Fruit fly (Drosophila melanogaster) whole organism, embryonic: ENCODE data around the gene CG7564.

ENCODE experiments used
- Ada2b ChIP-seq: fragments of 200-800 bp; sonication (Bioruptor generic); IDR thresholded peaks from 2 replicates; pipeline ENCODE4 v1.3.6; 2022; ENCODE audit warnings: missing biosample characterization, missing genetic modification characterization
- Atf3 ChIP-seq: fragments of 200-800 bp; sonication (Bioruptor generic); optimal IDR thresholded peaks from 3 replicates; lab custom pipeline; 2016; ENCODE audit warnings: missing biosample characterization, missing genetic modification characterization
- B-H1 ChIP-seq: fragments of 200-800 bp; sonication (Bioruptor generic); IDR thresholded peaks from 3 replicates; pipeline ENCODE4 v1.3.6; 2022; ENCODE audit warnings: missing biosample characterization, missing genetic modification characterization
- CG10209 ChIP-seq: fragments of 200-800 bp; sonication (Bioruptor generic); optimal IDR thresholded peaks from 3 replicates; lab custom pipeline; 2017; ENCODE audit warnings: missing biosample characterization, mild to moderate bottlenecking, missing genetic modification characterization, missing genetic modification reagents
- CG10543 ChIP-seq: fragments of 200-800 bp; sonication (Bioruptor generic); optimal IDR thresholded peaks from 3 replicates; lab custom pipeline; 2017; ENCODE audit warnings: missing biosample characterization, mild to moderate bottlenecking, missing genetic modification characterization, moderate library complexity
- CG11504 ChIP-seq: fragments of 200-800 bp; sonication (Bioruptor generic); optimal IDR thresholded peaks from 3 replicates; lab custom pipeline; 2019; ENCODE audit warnings: missing biosample characterization, mild to moderate bottlenecking, missing genetic modification characterization, moderate library complexity
- CG11696 ChIP-seq: fragments of 200-800 bp; sonication (Bioruptor generic); IDR thresholded peaks from 2 replicates; pipeline ENCODE4 v1.3.6; 2022; ENCODE audit warnings: missing biosample characterization, missing genetic modification characterization
- CG12299 ChIP-seq: fragments of 200-800 bp; sonication (Bioruptor generic); optimal IDR thresholded peaks from 2 replicates; lab custom pipeline; 2018; ENCODE audit warnings: missing biosample characterization, mild to moderate bottlenecking, missing genetic modification characterization
- CG13775 ChIP-seq: fragments of 200-800 bp; sonication (Bioruptor generic); optimal IDR thresholded peaks from 3 replicates; lab custom pipeline; 2017; ENCODE audit warnings: missing biosample characterization, mild to moderate bottlenecking, missing genetic modification characterization
- CG17385 ChIP-seq: fragments of 200-800 bp; sonication (Bioruptor generic); optimal IDR thresholded peaks from 3 replicates; lab custom pipeline; 2018; ENCODE audit warnings: missing biosample characterization, mild to moderate bottlenecking, missing genetic modification characterization
- CG17568 ChIP-seq: fragments of 200-800 bp; sonication (Bioruptor generic); optimal IDR thresholded peaks from 2 replicates; lab custom pipeline; 2018; ENCODE audit warnings: missing biosample characterization, mild to moderate bottlenecking, missing genetic modification characterization, moderate library complexity
- CG2120 ChIP-seq: fragments of 200-800 bp; sonication (Bioruptor generic); optimal IDR thresholded peaks from 3 replicates; lab custom pipeline; 2016; ENCODE audit warnings: missing biosample characterization, missing genetic modification characterization
- CG2129 ChIP-seq: fragments of 200-800 bp; sonication (Bioruptor generic); IDR thresholded peaks from 2 replicates; pipeline ENCODE4 v1.3.6; 2022; ENCODE audit warnings: missing biosample characterization, missing genetic modification characterization; ENCODE audit not compliant: partially characterized antibody
- CG2712 ChIP-seq: fragments of 200-800 bp; optimal IDR thresholded peaks from 3 replicates; lab custom pipeline; 2019; ENCODE audit warnings: missing biosample characterization, mild to moderate bottlenecking, missing genetic modification characterization, moderate library complexity
- CG2889 ChIP-seq: fragments of 200-800 bp; sonication (Bioruptor generic); IDR thresholded peaks from 3 replicates; pipeline ENCODE4 v1.3.6; 2022; ENCODE audit warnings: missing biosample characterization, missing genetic modification characterization
- CG30431 ChIP-seq: fragments of 200-800 bp; sonication (Bioruptor generic); optimal IDR thresholded peaks from 2 replicates; lab custom pipeline; 2017; ENCODE audit warnings: missing biosample characterization, missing genetic modification characterization
- CG32772 ChIP-seq: fragments of 200-800 bp; sonication (Bioruptor generic); IDR thresholded peaks from 2 replicates; pipeline ENCODE4 v1.3.6; 2022; ENCODE audit warnings: missing biosample characterization, missing genetic modification characterization
- CG6654 ChIP-seq: fragments of 200-800 bp; sonication (Bioruptor generic); optimal IDR thresholded peaks from 2 replicates; lab custom pipeline; 2017; ENCODE audit warnings: missing biosample characterization, mild to moderate bottlenecking, missing genetic modification characterization
- CG6813 ChIP-seq: fragments of 200-800 bp; sonication (Bioruptor generic); optimal IDR thresholded peaks from 2 replicates; lab custom pipeline; 2017; ENCODE audit warnings: missing biosample characterization, missing genetic modification characterization, mild to moderate bottlenecking, moderate library complexity, missing genetic modification reagents
- CG7786 ChIP-seq: fragments of 200-800 bp; sonication (Bioruptor generic); optimal IDR thresholded peaks from 2 replicates; lab custom pipeline; 2016; ENCODE audit warnings: missing biosample characterization, missing genetic modification characterization
- CHES-1-like ChIP-seq: fragments of 200-800 bp; sonication (Bioruptor generic); optimal IDR thresholded peaks from 2 replicates; lab custom pipeline; 2016; ENCODE audit warnings: missing biosample characterization, missing genetic modification characterization
- Dad ChIP-seq: fragments of 200-800 bp; sonication (Bioruptor generic); optimal IDR thresholded peaks from 3 replicates; lab custom pipeline; 2016; ENCODE audit warnings: missing biosample characterization, missing genetic modification characterization
- Dbx ChIP-seq: fragments of 200-800 bp; sonication (Bioruptor generic); IDR thresholded peaks from 3 replicates; pipeline ENCODE4 v1.3.6; 2022; ENCODE audit warnings: missing biosample characterization, missing genetic modification characterization
- Dip2 ChIP-seq: fragments of 200-800 bp; sonication (Bioruptor generic); IDR thresholded peaks from 2 replicates; pipeline ENCODE4 v1.3.6; 2022; ENCODE audit warnings: missing biosample characterization, missing genetic modification characterization
- Dp ChIP-seq: fragments of 200-800 bp; sonication (Bioruptor generic); optimal IDR thresholded peaks from 2 replicates; lab custom pipeline; 2018; ENCODE audit warnings: missing biosample characterization, mild to moderate bottlenecking, missing genetic modification characterization, moderate library complexity
- Fer3 ChIP-seq: fragments of 200-800 bp; sonication (Bioruptor generic); optimal IDR thresholded peaks from 2 replicates; lab custom pipeline; 2018; ENCODE audit warnings: missing biosample characterization, mild to moderate bottlenecking, missing genetic modification characterization, moderate library complexity
- HLH54F ChIP-seq: fragments of 200-800 bp; sonication (Bioruptor generic); optimal IDR thresholded peaks from 3 replicates; lab custom pipeline; 2016; ENCODE audit warnings: missing biosample characterization, missing genetic modification characterization
- Hand ChIP-seq: fragments of 200-800 bp; sonication (Bioruptor generic); optimal IDR thresholded peaks from 2 replicates; lab custom pipeline; 2017; ENCODE audit warnings: mild to moderate bottlenecking, missing biosample characterization, missing genetic modification reagents, missing genetic modification characterization
- HmgZ ChIP-seq: fragments of 200-800 bp; sonication (Bioruptor generic); optimal IDR thresholded peaks from 2 replicates; lab custom pipeline; 2018; ENCODE audit warnings: missing biosample characterization, mild to moderate bottlenecking, missing genetic modification characterization
- Hr51 ChIP-seq, 2 experiments: fragments of 200-800 bp; sonication (Bioruptor generic); optimal IDR thresholded peaks; 2 replicates in 1 of 2; 3 replicates in 1 of 2; lab custom pipeline; 2016 to 2018; ENCODE audit warnings: missing biosample characterization in 2 of 2, missing genetic modification characterization in 2 of 2, mild to moderate bottlenecking in 1 of 2, moderate library complexity in 1 of 2
- MESR4 ChIP-seq: fragments of 200-800 bp; sonication (Bioruptor generic); optimal IDR thresholded peaks from 2 replicates; lab custom pipeline; 2018; ENCODE audit warnings: missing biosample characterization, mild to moderate bottlenecking, missing genetic modification characterization, moderate library complexity
- PHDP ChIP-seq: fragments of 200-800 bp; sonication (Bioruptor generic); optimal IDR thresholded peaks from 3 replicates; lab custom pipeline; 2018; ENCODE audit warnings: missing biosample characterization, mild to moderate bottlenecking, missing genetic modification characterization, moderate library complexity
- Taf1 ChIP-seq: fragments of 200-800 bp; sonication (Bioruptor generic); IDR thresholded peaks from 2 replicates; pipeline ENCODE4 v1.3.6; 2022; ENCODE audit warnings: missing biosample characterization, missing genetic modification characterization
- ash1 ChIP-seq: fragments of 200-800 bp; sonication (Bioruptor generic); optimal IDR thresholded peaks from 2 replicates; lab custom pipeline; 2018; ENCODE audit warnings: missing biosample characterization, mild to moderate bottlenecking, missing genetic modification characterization
- bbx ChIP-seq: fragments of 200-800 bp; sonication (Bioruptor generic); IDR thresholded peaks from 2 replicates; pipeline ENCODE4 v1.3.6; 2022; ENCODE audit warnings: missing biosample characterization, missing genetic modification characterization; ENCODE audit not compliant: partially characterized antibody
- cad ChIP-seq: fragments of >200 bp; optimal IDR thresholded peaks from 2 replicates; lab custom pipeline; 2017; ENCODE audit warnings: missing biosample characterization, missing genetic modification characterization
- chif ChIP-seq, 2 experiments: fragments of 200-800 bp; sonication (Bioruptor generic); optimal IDR thresholded peaks; 3 replicates each; lab custom pipeline; 2016; ENCODE audit warnings: missing biosample characterization in 2 of 2, missing genetic modification characterization in 2 of 2
- en ChIP-seq: fragments of 200-800 bp; sonication (Bioruptor generic); optimal IDR thresholded peaks from 2 replicates; lab custom pipeline; 2016; ENCODE audit warnings: missing biosample characterization, missing genetic modification characterization
- ewg ChIP-seq: fragments of 200-800 bp; sonication (Bioruptor generic); optimal IDR thresholded peaks from 3 replicates; lab custom pipeline; 2017; ENCODE audit warnings: mild to moderate bottlenecking, missing biosample characterization, missing genetic modification reagents, missing genetic modification characterization
- klu ChIP-seq: fragments of 200-800 bp; sonication (Bioruptor generic); IDR thresholded peaks from 2 replicates; pipeline ENCODE4 v1.3.6; 2022; ENCODE audit warnings: missing biosample characterization, missing genetic modification characterization
- kni ChIP-seq: fragments of 200-800 bp; sonication (Bioruptor generic); optimal IDR thresholded peaks from 3 replicates; lab custom pipeline; 2017; ENCODE audit warnings: mild to moderate bottlenecking, missing biosample characterization, missing genetic modification reagents, missing genetic modification characterization
- knrl ChIP-seq: fragments of 200-800 bp; sonication (Bioruptor generic); IDR thresholded peaks from 3 replicates; pipeline ENCODE4 v1.3.6; 2022; ENCODE audit warnings: missing biosample characterization, missing genetic modification characterization; ENCODE audit not compliant: partially characterized antibody
- maf-S ChIP-seq: fragments of 200-800 bp; sonication (Bioruptor generic); optimal IDR thresholded peaks from 2 replicates; lab custom pipeline; 2016; ENCODE audit warnings: missing biosample characterization, missing genetic modification characterization
- odd ChIP-seq: fragments of 200-800 bp; sonication (Bioruptor generic); optimal IDR thresholded peaks from 2 replicates; lab custom pipeline; 2017; ENCODE audit warnings: missing biosample characterization, mild to moderate bottlenecking, missing genetic modification characterization
- pan ChIP-seq, 4 experiments: fragments of >200 bp in 3 of 4; fragments of 200-800 bp in 1 of 4; sonication (Bioruptor generic) in 1 of 4; optimal IDR thresholded peaks in 3 of 4; IDR thresholded peaks in 1 of 4; 2 replicates each; pipeline versions ENCODE4 v1.3.6 to Lab custom; 2017 to 2022; ENCODE audit warnings: missing biosample characterization in 2 of 4, missing genetic modification characterization in 2 of 4, mixed read lengths in 1 of 4
- sens ChIP-seq: fragments of 200-800 bp; sonication (Bioruptor generic); peaks from one replicate; lab custom pipeline; 2016; ENCODE audit warnings: missing biosample characterization, missing genetic modification characterization
- slbo ChIP-seq: fragments of 200-800 bp; sonication (Bioruptor generic); IDR thresholded peaks from 2 replicates; pipeline ENCODE4 v1.3.6; 2022; ENCODE audit warnings: missing biosample characterization, missing genetic modification characterization

The CG7564 gene

dm6 chr3L:17532898-17533700, 19.0 kb downstream of the CG7564 start (continued):
- TF ChIP-seq CG2120 (GFP tag; lab: Kevin White, UChicago) = peak; percentile 70
- TF ChIP-seq Hr51 (GFP tag; optimal IDR thresholded peaks at IDR 0.05; lab: Kevin White, UChicago) = peak; percentile 52 to 56
- TF ChIP-seq ewg (GFP tag; lab: Kevin White, UChicago) = peak; percentile 12
- peak; percentile 69 for TF ChIP-seq CG6813 (GFP tag; lab: Kevin White, UChicago)
- TF ChIP-seq CG11696 = 0 out of 2 replicates have a peak, but pooled peaks have one; percentile 24
- peak; percentile 55 for TF ChIP-seq CG13775 (GFP tag; lab: Kevin White, UChicago)
- TF ChIP-seq bbx = peak; percentile 62
- TF ChIP-seq CHES-1-like (GFP tag; lab: Kevin White, UChicago) = peak; percentile 38
- peak; percentile 38 for TF ChIP-seq Hand (GFP tag; lab: Kevin White, UChicago)
- peak; percentile 53 for TF ChIP-seq MESR4 (GFP tag; lab: Kevin White, UChicago)
- no peak for TF ChIP-seq cad
- peak; percentile 51 for TF ChIP-seq CG2712 (tag; lab: Kevin White, UChicago)
- TF ChIP-seq klu (GFP tag; lab: Robert Waterston, UW) = peak; percentile 23; the same call in 1 of the 2 replicates
- no peak for TF ChIP-seq CG30431 (GFP tag; lab: Kevin White, UChicago)
- TF ChIP-seq Atf3 (GFP tag; lab: Kevin White, UChicago) = peak; percentile 16
- no peak for TF ChIP-seq CG2129
- peak; percentile 75 for TF ChIP-seq sens (GFP tag; lab: Kevin White, UChicago)

dm6 chr3L:17533745-17534144, 19.6 kb downstream of the CG7564 start:
- TF ChIP-seq pan (optimal IDR thresholded peaks at IDR 0.05; lab: Kevin White, UChicago) (no peak), pan (GFP tag; optimal IDR thresholded peaks at IDR 0.05 in 1 of 2, IDR thresholded peaks at IDR 0.05 in 1 of 2) (no peak), CG32772 (GFP tag; lab: Robert Waterston, UW) (no peak), HLH54F (GFP tag; lab: Kevin White, UChicago) (no peak), CG2889 (GFP tag; lab: Robert Waterston, UW) (no peak), CG10543 (GFP tag; lab: Kevin White, UChicago) (no peak), Dip2 (GFP tag; lab: Robert Waterston, UW) (no peak), kni (GFP tag; lab: Kevin White, UChicago) (no peak), B-H1 (no peak), CG11504 (no peak), PHDP (no peak), odd (GFP tag; lab: Kevin White, UChicago) (no peak), Fer3 (tag; lab: Kevin White, UChicago) (no peak), HmgZ (tag; lab: Kevin White, UChicago) (no peak), chif (GFP tag; optimal IDR thresholded peaks at IDR 0.05; lab: Kevin White, UChicago) (no peak)

- no peak for TF ChIP-seq en (GFP tag; lab: Kevin White, UChicago)
- TF ChIP-seq Ada2b = no peak
- no peak for TF ChIP-seq sens (GFP tag; lab: Kevin White, UChicago)
- TF ChIP-seq knrl (GFP tag; lab: Robert Waterston, UW) = no peak
- TF ChIP-seq slbo (GFP tag; lab: Robert Waterston, UW) = 0 out of 2 replicates have a peak, but pooled peaks have one; percentile 33
- no peak for TF ChIP-seq CG17385
- TF ChIP-seq CG6654 (GFP tag; lab: Kevin White, UChicago) = no peak
- no peak for TF ChIP-seq Dad (GFP tag; lab: Kevin White, UChicago)
- no peak for TF ChIP-seq maf-S
- no peak for TF ChIP-seq ash1 (GFP tag; lab: Kevin White, UChicago)
- no peak for TF ChIP-seq CG12299 (tag; lab: Kevin White, UChicago)
- no peak for TF ChIP-seq CG17568 (GFP tag; lab: Kevin White, UChicago)
- TF ChIP-seq CG10209 (GFP tag; lab: Kevin White, UChicago) = no peak
- TF ChIP-seq Taf1 (GFP tag; lab: Robert Waterston, UW) = no peak
- TF ChIP-seq Dbx (GFP tag; lab: Robert Waterston, UW) = 0 out of 3 replicates have a peak, but pooled peaks have one; percentile 7
- TF ChIP-seq Dp (GFP tag; lab: Kevin White, UChicago) = no peak
- TF ChIP-seq CG7786 (GFP tag; lab: Kevin White, UChicago) = no peak
Observed at dm6 chr3L:17534396-17534795, 20.3 kb downstream of the CG7564 start.
